Worm (Caenorhabditis elegans) whole organism, mixed stage, embryonic: ENCODE data around the gene C07A12.18.

Experiments used
- M03D4.4 ChIP-seq: sonication (generic microtip); optimal IDR thresholded peaks from 2 replicates; lab custom pipeline; 2017; ENCODE audit warnings: mild to moderate bottlenecking, missing genetic modification characterization, missing compliant biosample characterization
- bed-3 ChIP-seq: fragments of 200-800 bp; sonication (Bioruptor generic); optimal IDR thresholded peaks from 3 replicates; lab custom pipeline; 2018; ENCODE audit warnings: mild to moderate bottlenecking, missing genetic modification characterization, moderate library complexity, missing compliant biosample characterization
- blmp-1 ChIP-seq: fragments of 150-350 bp; optimal IDR thresholded peaks from 2 replicates; lab custom pipeline; 2014; ENCODE audit warnings: missing biosample characterization, missing genetic modification characterization
- ceh-39 ChIP-seq: fragments of 150-350 bp; optimal IDR thresholded peaks from 2 replicates; lab custom pipeline; 2014; ENCODE audit warnings: missing biosample characterization, missing genetic modification characterization
- ceh-43 ChIP-seq: fragments of 200-800 bp; sonication (Bioruptor generic); optimal IDR thresholded peaks from 2 replicates; lab custom pipeline; 2018; ENCODE audit warnings: mild to moderate bottlenecking, missing genetic modification characterization, moderate library complexity, missing compliant biosample characterization
- ces-1 ChIP-seq: fragments of 150-350 bp; optimal IDR thresholded peaks from 2 replicates; lab custom pipeline; 2014; ENCODE audit warnings: missing biosample characterization, missing genetic modification reagents, missing genetic modification characterization
- cnd-1 ChIP-seq: fragments of 200-800 bp; sonication (Bioruptor generic); optimal IDR thresholded peaks from 2 replicates; lab custom pipeline; 2018; ENCODE audit warnings: mild to moderate bottlenecking, missing genetic modification characterization, missing compliant biosample characterization
- drap-1 ChIP-seq: fragments of 200-800 bp; sonication (Bioruptor generic); optimal IDR thresholded peaks from 3 replicates; lab custom pipeline; 2018; ENCODE audit warnings: mild to moderate bottlenecking, missing genetic modification characterization, missing compliant biosample characterization
- elt-1 ChIP-seq: sonication (generic microtip); optimal IDR thresholded peaks from 2 replicates; lab custom pipeline; 2017; ENCODE audit warnings: missing genetic modification characterization, mild to moderate bottlenecking, missing compliant biosample characterization, antibody characterized with exemption, moderate library complexity, borderline replicate concordance; ENCODE audit not compliant: insufficient read depth
- elt-3 ChIP-seq: fragments of 150-350 bp; optimal IDR thresholded peaks from 2 replicates; lab custom pipeline; 2014; ENCODE audit warnings: missing biosample characterization, missing genetic modification characterization
- flh-1 ChIP-seq: fragments of 200-800 bp; sonication (Bioruptor generic); optimal IDR thresholded peaks from 2 replicates; lab custom pipeline; 2018; ENCODE audit warnings: mild to moderate bottlenecking, missing genetic modification characterization, moderate library complexity, missing compliant biosample characterization
- ham-2 ChIP-seq: fragments of 200-800 bp; sonication (Bioruptor generic); optimal IDR thresholded peaks from 2 replicates; lab custom pipeline; 2018; ENCODE audit warnings: mild to moderate bottlenecking, missing genetic modification characterization, missing compliant biosample characterization
- hlh-1 ChIP-seq: fragments of 150-350 bp; optimal IDR thresholded peaks from 2 replicates; lab custom pipeline; 2014; ENCODE audit warnings: missing biosample characterization, missing genetic modification reagents, missing genetic modification characterization
- lin-13 ChIP-seq: fragments of 150-350 bp; optimal IDR thresholded peaks from 2 replicates; lab custom pipeline; 2014; ENCODE audit warnings: missing biosample characterization, missing genetic modification characterization
- lin-32 ChIP-seq: fragments of 200-800 bp; sonication (Bioruptor generic); optimal IDR thresholded peaks from 2 replicates; lab custom pipeline; 2018; ENCODE audit warnings: mild to moderate bottlenecking, missing genetic modification characterization, missing compliant biosample characterization
- lsy-2 ChIP-seq: fragments of 150-350 bp; optimal IDR thresholded peaks from 2 replicates; lab custom pipeline; 2014; ENCODE audit warnings: missing biosample characterization, missing genetic modification characterization
- mab-5 ChIP-seq: fragments of 150-350 bp; optimal IDR thresholded peaks from 2 replicates; lab custom pipeline; 2014; ENCODE audit warnings: missing biosample characterization, missing genetic modification characterization
- mep-1 ChIP-seq: fragments of 150-350 bp; optimal IDR thresholded peaks from 2 replicates; lab custom pipeline; 2017; ENCODE audit warnings: missing biosample characterization, missing genetic modification reagents, missing genetic modification characterization, inconsistent platforms
- mls-2 ChIP-seq: sonication (generic microtip); optimal IDR thresholded peaks from 2 replicates; lab custom pipeline; 2016; ENCODE audit warnings: mild to moderate bottlenecking, missing genetic modification characterization, moderate library complexity, missing compliant biosample characterization
- nhr-12 ChIP-seq: fragments of 150-350 bp; optimal IDR thresholded peaks from 2 replicates; lab custom pipeline; 2014; ENCODE audit warnings: missing biosample characterization, missing genetic modification characterization
- nhr-2 ChIP-seq: fragments of 150-350 bp; optimal IDR thresholded peaks from 2 replicates; lab custom pipeline; 2014; ENCODE audit warnings: missing biosample characterization, missing genetic modification characterization
- nhr-237 ChIP-seq: fragments of 150-350 bp; optimal IDR thresholded peaks from 2 replicates; lab custom pipeline; 2014; ENCODE audit warnings: missing biosample characterization, missing genetic modification characterization
- pha-4 ChIP-seq: fragments of 150-350 bp; optimal IDR thresholded peaks from 2 replicates; lab custom pipeline; 2018; ENCODE audit warnings: missing biosample characterization, missing genetic modification reagents, missing genetic modification characterization
- sem-2 ChIP-seq: fragments of 200-800 bp; sonication (Bioruptor generic); optimal IDR thresholded peaks from 2 replicates; lab custom pipeline; 2018; ENCODE audit warnings: mild to moderate bottlenecking, missing genetic modification characterization, missing compliant biosample characterization
- sptf-1 ChIP-seq: sonication (generic microtip); optimal IDR thresholded peaks from 2 replicates; lab custom pipeline; 2017; ENCODE audit warnings: mild to moderate bottlenecking, missing genetic modification characterization, moderate library complexity, missing compliant biosample characterization
- tbx-8 ChIP-seq: fragments of 200-800 bp; sonication (Bioruptor generic); optimal IDR thresholded peaks from 2 replicates; lab custom pipeline; 2018; ENCODE audit warnings: mild to moderate bottlenecking, missing genetic modification characterization, moderate library complexity, missing compliant biosample characterization
- unc-120 ChIP-seq: sonication (generic microtip); optimal IDR thresholded peaks from 2 replicates; lab custom pipeline; 2017; ENCODE audit warnings: missing genetic modification characterization, missing compliant biosample characterization; ENCODE audit not compliant: poor library complexity, severe bottlenecking
- unc-39 ChIP-seq: fragments of 150-350 bp; optimal IDR thresholded peaks from 2 replicates; lab custom pipeline; 2014; ENCODE audit warnings: missing biosample characterization, missing genetic modification characterization
- unc-62 ChIP-seq: fragments of 150-350 bp; optimal IDR thresholded peaks from 2 replicates; lab custom pipeline; 2014; ENCODE audit warnings: missing biosample characterization, missing genetic modification reagents, missing genetic modification characterization
- zip-8 ChIP-seq: fragments of 150-350 bp; optimal IDR thresholded peaks from 2 replicates; lab custom pipeline; 2014; ENCODE audit warnings: missing biosample characterization, missing genetic modification characterization

The C07A12.18 gene

DNA sequence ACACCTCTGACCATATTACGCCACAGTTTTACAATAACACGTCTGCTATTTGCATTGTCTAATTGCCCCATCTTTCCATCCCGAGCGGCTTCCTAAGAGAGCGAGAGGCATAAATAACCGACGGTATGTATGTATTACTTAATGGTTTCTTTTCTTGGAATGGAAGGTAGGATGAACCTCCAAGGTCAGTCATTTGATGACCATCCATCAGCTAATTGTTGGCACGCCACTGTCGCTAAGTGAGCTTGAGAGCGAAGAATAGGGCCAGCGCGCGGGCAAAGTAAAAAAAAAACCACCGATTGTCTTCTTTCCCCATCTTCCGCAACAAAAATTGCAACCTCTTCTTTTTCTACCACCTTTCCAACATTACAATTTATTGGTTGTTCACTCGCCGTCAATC is 6.3 kb upstream of the C07A12.18 start:
- peak; percentile 93 for TF ChIP-seq ham-2 (GFP tag; lab: Kevin White, UChicago)
- peak; percentile 15 for TF ChIP-seq sptf-1 (tag; lab: Kevin White, UChicago)
- TF ChIP-seq elt-3 = no peak
- TF ChIP-seq, all 35 proteins: peak for 2

DNA sequence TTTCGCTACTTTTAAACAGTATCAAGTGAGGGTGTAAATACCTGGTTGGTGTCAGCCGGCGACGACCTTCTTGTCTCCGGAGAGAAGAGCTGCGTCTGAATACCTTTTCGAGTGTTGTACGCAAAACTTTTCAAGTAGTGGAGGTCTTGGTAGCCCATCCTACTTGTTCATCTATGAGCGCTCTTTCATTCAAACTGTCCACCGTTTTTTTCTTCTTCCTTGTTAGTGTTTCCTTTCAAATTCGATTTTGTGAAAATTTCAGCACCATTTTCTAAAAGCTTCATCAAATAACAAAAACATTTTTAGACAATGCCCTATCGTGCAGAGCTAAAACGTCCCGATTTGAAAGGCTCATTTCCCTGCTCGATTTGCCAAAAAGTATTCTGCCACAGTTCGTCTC is 4.7 kb upstream of the C07A12.18 start, which contains the start of gene ham-2:
TSS of gene ham-2 (plus strand) at position 301 of the 400 bp plus-strand sequence.
- TF ChIP-seq hlh-1 (tag; lab: Kevin White, UChicago) = no peak
- TF ChIP-seq, all 35 proteins: peak for 0

DNA sequence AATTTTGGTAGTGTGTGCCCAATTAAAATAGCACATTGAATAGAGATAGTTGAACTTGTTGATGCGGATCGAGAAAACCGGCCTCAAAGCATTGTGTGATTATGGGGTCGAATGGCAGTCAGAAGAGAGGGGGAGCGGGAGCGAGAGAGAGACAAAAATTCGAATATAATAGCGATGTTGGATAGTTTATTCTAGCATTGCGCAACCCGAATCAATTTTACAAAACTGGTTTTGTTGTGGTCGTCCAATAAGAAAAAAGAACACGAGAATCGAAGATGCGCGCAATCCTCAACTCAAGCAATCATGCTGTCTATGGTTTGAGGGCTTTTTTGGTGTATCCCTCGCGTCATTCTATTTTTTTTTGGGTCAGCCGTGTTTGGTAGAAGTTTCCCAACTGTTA is 3.8 kb upstream of the C07A12.18 start:
- TF ChIP-seq mls-2 (tag; lab: Kevin White, UChicago) (no peak), tbx-8 (GFP tag; lab: Kevin White, UChicago) (no peak), elt-3 (no peak), lsy-2 (tag; lab: Kevin White, UChicago) (no peak), unc-39 (tag; lab: Kevin White, UChicago) (no peak), sptf-1 (tag; lab: Kevin White, UChicago) (no peak), unc-120 (tag; lab: Kevin White, UChicago) (no peak), nhr-237 (no peak), mep-1 (tag; lab: Kevin White, UChicago) (no peak), flh-1 (GFP tag; lab: Kevin White, UChicago) (no peak), elt-1 (tag; lab: Kevin White, UChicago) (no peak), unc-62 (GFP tag; lab: Kevin White, UChicago) (no peak), lin-32 (no peak), pha-4 (tag; lab: Kevin White, UChicago) (no peak), ces-1 (GFP tag; lab: Kevin White, UChicago) (no peak), drap-1 (GFP tag; lab: Kevin White, UChicago) (no peak), ham-2 (GFP tag; lab: Kevin White, UChicago) (no peak), M03D4.4 (tag; lab: Kevin White, UChicago) (no peak), cnd-1 (tag; lab: Kevin White, UChicago) (no peak), blmp-1 (tag; lab: Kevin White, UChicago) (no peak)

DNA sequence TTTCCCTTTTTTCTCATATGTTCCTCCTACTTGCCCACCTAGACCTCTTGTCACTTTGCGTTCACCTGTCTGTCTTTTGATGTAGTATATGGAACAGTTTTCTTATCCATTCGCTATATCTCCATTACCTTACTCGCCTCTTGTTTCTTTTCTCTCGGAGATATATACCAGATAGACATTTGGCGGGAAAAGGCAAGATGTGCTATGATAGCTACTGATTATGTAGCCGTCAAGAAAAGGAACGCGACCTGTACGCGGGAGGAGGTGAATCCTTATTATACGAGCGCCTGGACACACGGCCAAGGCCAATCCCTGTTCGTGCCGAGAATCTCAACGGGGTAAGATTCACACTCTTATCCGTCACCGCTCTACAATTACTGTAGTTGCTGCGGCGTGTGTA is 3.3 kb upstream of the C07A12.18 start:
- TF ChIP-seq lin-13 (no peak), sem-2 (GFP tag; lab: Kevin White, UChicago) (no peak), ceh-43 (GFP tag; lab: Kevin White, UChicago) (no peak), ham-2 (GFP tag; lab: Kevin White, UChicago) (peak; percentile 100), nhr-237 (no peak), elt-1 (tag; lab: Kevin White, UChicago) (peak; percentile 86), mab-5 (tag; lab: Kevin White, UChicago) (no peak), M03D4.4 (tag; lab: Kevin White, UChicago) (no peak), nhr-2 (tag; lab: Kevin White, UChicago) (no peak), ceh-39 (tag; lab: Kevin White, UChicago) (no peak), cnd-1 (tag; lab: Kevin White, UChicago) (no peak), lin-32 (no peak), hlh-1 (tag; lab: Kevin White, UChicago) (no peak), unc-62 (GFP tag; lab: Kevin White, UChicago) (peak; percentile 10), drap-1 (GFP tag; lab: Kevin White, UChicago) (no peak)

DNA sequence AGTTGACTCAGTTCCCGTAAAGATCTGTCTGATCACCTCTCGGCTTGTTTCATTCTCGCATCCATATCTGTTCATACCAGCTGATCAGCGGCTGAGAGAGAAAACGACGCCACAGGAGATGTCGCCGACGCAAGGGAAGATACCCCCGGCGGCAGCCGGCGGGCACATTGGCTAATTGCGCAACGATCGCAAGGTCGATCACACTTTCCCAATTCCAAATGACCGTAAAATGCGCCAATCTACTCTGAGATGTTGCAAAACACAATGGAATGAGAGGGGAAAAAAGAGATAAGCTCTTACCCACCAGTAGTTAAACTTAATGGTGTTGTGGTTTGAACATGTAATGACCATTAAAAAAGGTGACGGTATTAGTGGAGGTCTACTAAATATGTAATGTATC is 1.3 kb upstream of the C07A12.18 start:
- TF ChIP-seq ham-2 (GFP tag; lab: Kevin White, UChicago) (peak; percentile 99), drap-1 (GFP tag; lab: Kevin White, UChicago) (no peak), ceh-39 (tag; lab: Kevin White, UChicago) (no peak), flh-1 (GFP tag; lab: Kevin White, UChicago) (no peak), sem-2 (GFP tag; lab: Kevin White, UChicago) (no peak), elt-1 (tag; lab: Kevin White, UChicago) (peak; percentile 81), unc-62 (GFP tag; lab: Kevin White, UChicago) (no peak), zip-8 (tag; lab: Kevin White, UChicago) (peak; percentile 75)
- TF ChIP-seq, all 35 proteins: peak for 3

DNA sequence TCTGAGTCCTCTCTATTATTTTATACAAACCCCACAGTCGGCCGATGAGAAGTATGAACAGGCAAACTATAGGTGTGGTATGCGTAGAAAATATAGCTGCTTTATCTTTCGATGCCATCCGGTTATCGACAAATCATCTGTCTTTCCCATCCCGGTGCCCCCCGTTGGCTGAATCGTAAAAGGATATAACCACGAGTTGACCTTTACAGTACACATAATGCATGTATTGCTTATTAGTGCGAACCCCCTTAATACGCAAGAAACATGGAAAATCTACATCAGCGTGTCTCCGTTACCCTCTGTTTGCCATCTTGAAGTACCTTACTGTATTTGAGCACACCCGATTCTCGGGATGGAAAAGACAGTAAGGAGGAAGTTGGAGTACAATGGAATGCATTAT is 774 bp downstream of the C07A12.18 start:
- TF ChIP-seq blmp-1 (tag; lab: Kevin White, UChicago) = no peak
- peak; percentile 58 for TF ChIP-seq nhr-2 (tag; lab: Kevin White, UChicago)
- no peak for TF ChIP-seq sem-2 (GFP tag; lab: Kevin White, UChicago)
- TF ChIP-seq ham-2 (GFP tag; lab: Kevin White, UChicago) = peak; percentile 78
- no peak for TF ChIP-seq unc-120 (tag; lab: Kevin White, UChicago)
- no peak for TF ChIP-seq bed-3
- TF ChIP-seq M03D4.4 (tag; lab: Kevin White, UChicago) = no peak
- TF ChIP-seq elt-1 (tag; lab: Kevin White, UChicago) = peak; percentile 50
- TF ChIP-seq unc-39 (tag; lab: Kevin White, UChicago) = no peak
- TF ChIP-seq mep-1 (tag; lab: Kevin White, UChicago) = no peak
- TF ChIP-seq lin-13 = no peak
- no peak for TF ChIP-seq mls-2 (tag; lab: Kevin White, UChicago)
- no peak for TF ChIP-seq lsy-2 (tag; lab: Kevin White, UChicago)
- no peak for TF ChIP-seq mab-5 (tag; lab: Kevin White, UChicago)
- no peak for TF ChIP-seq flh-1 (GFP tag; lab: Kevin White, UChicago)
- TF ChIP-seq nhr-12 (tag; lab: Kevin White, UChicago) = no peak
